Fruit fly (Drosophila melanogaster) whole organism, embryonic: ENCODE data around the gene CG14014.

Source experiments
- Aef1 ChIP-seq: fragments of 200-800 bp; sonication (Bioruptor generic); IDR thresholded peaks from 3 replicates; pipeline ENCODE4 v1.3.6; 2022; ENCODE audit warnings: missing biosample characterization, missing genetic modification characterization
- Antp ChIP-seq: fragments of 200-800 bp; sonication (Bioruptor generic); optimal IDR thresholded peaks from 3 replicates; lab custom pipeline; 2016; ENCODE audit warnings: missing biosample characterization, missing genetic modification characterization
- Atf-2 ChIP-seq: fragments of 200-800 bp; sonication (Bioruptor generic); optimal IDR thresholded peaks from 2 replicates; lab custom pipeline; 2016; ENCODE audit warnings: missing biosample characterization, missing genetic modification characterization
- B-H2 ChIP-seq: fragments of 200-800 bp; sonication (Bioruptor generic); optimal IDR thresholded peaks from 2 replicates; lab custom pipeline; 2018; ENCODE audit warnings: missing biosample characterization, mild to moderate bottlenecking, missing genetic modification characterization
- Bgb ChIP-seq: fragments of 200-800 bp; sonication (Bioruptor generic); IDR thresholded peaks from 2 replicates; pipeline ENCODE4 v1.3.6; 2022; ENCODE audit warnings: missing biosample characterization, missing genetic modification characterization; ENCODE audit not compliant: partially characterized antibody
- Bteb2 ChIP-seq: fragments of 200-800 bp; sonication (Bioruptor generic); optimal IDR thresholded peaks from 2 replicates; lab custom pipeline; 2016; ENCODE audit warnings: missing biosample characterization, missing genetic modification characterization
- CG10543 ChIP-seq: fragments of 200-800 bp; sonication (Bioruptor generic); optimal IDR thresholded peaks from 3 replicates; lab custom pipeline; 2017; ENCODE audit warnings: missing biosample characterization, mild to moderate bottlenecking, missing genetic modification characterization, moderate library complexity
- CG10979 ChIP-seq: fragments of 200-800 bp; sonication (Bioruptor generic); optimal IDR thresholded peaks from 2 replicates; lab custom pipeline; 2018; ENCODE audit warnings: missing biosample characterization, mild to moderate bottlenecking, missing genetic modification characterization, moderate library complexity
- CG12071 ChIP-seq: fragments of 200-800 bp; sonication (Bioruptor generic); optimal IDR thresholded peaks from 3 replicates; lab custom pipeline; 2018; ENCODE audit warnings: missing biosample characterization, mild to moderate bottlenecking, missing genetic modification characterization
- CG14014 ChIP-seq: fragments of 200-800 bp; sonication (Bioruptor generic); IDR thresholded peaks from 2 replicates; pipeline ENCODE4 v1.3.6; 2022; ENCODE audit warnings: missing biosample characterization, missing genetic modification characterization
- CG15601 ChIP-seq: fragments of 200-800 bp; sonication (Bioruptor generic); optimal IDR thresholded peaks from 3 replicates; lab custom pipeline; 2019; ENCODE audit warnings: missing biosample characterization, mild to moderate bottlenecking, missing genetic modification characterization, moderate library complexity
- CG17359 ChIP-seq: fragments of 200-800 bp; sonication (Bioruptor generic); optimal IDR thresholded peaks from 3 replicates; lab custom pipeline; 2018; ENCODE audit warnings: missing biosample characterization, mild to moderate bottlenecking, missing genetic modification characterization, moderate library complexity
- CG17568 ChIP-seq: fragments of 200-800 bp; sonication (Bioruptor generic); optimal IDR thresholded peaks from 2 replicates; lab custom pipeline; 2018; ENCODE audit warnings: missing biosample characterization, mild to moderate bottlenecking, missing genetic modification characterization, moderate library complexity
- CG18011 ChIP-seq: fragments of 200-800 bp; sonication (Bioruptor generic); optimal IDR thresholded peaks from 2 replicates; lab custom pipeline; 2017; ENCODE audit warnings: missing biosample characterization, missing genetic modification characterization, mild to moderate bottlenecking, moderate library complexity, missing genotype
- CG2678 ChIP-seq: fragments of 200-800 bp; sonication (Bioruptor generic); optimal IDR thresholded peaks from 3 replicates; lab custom pipeline; 2019; ENCODE audit warnings: missing biosample characterization, mild to moderate bottlenecking, missing genetic modification characterization, moderate library complexity
- CG34376 ChIP-seq: fragments of 200-800 bp; sonication (Bioruptor generic); optimal IDR thresholded peaks from 2 replicates; lab custom pipeline; 2018; ENCODE audit warnings: missing biosample characterization, mild to moderate bottlenecking, missing genetic modification characterization
- CG3726 ChIP-seq: fragments of 200-800 bp; sonication (Bioruptor generic); IDR thresholded peaks from 3 replicates; pipeline ENCODE4, ENCODE4 v1.3.6; 2022; ENCODE audit warnings: missing biosample characterization, missing genetic modification characterization
- CG4617 ChIP-seq: fragments of 200-800 bp; sonication (Bioruptor generic); optimal IDR thresholded peaks from 3 replicates; lab custom pipeline; 2016; ENCODE audit warnings: missing biosample characterization, missing genetic modification characterization, borderline replicate concordance
- CG4707 ChIP-seq: fragments of 200-800 bp; sonication (Bioruptor generic); optimal IDR thresholded peaks from 2 replicates; lab custom pipeline; 2018; ENCODE audit warnings: missing biosample characterization, mild to moderate bottlenecking, missing genetic modification characterization, moderate library complexity
- CG6854 ChIP-seq: fragments of 200-800 bp; sonication (Bioruptor generic); optimal IDR thresholded peaks from 3 replicates; lab custom pipeline; 2017; ENCODE audit warnings: missing biosample characterization, mild to moderate bottlenecking, missing genetic modification characterization
- CG8281 ChIP-seq: fragments of 200-800 bp; sonication (Bioruptor generic); optimal IDR thresholded peaks from 2 replicates; lab custom pipeline; 2018; ENCODE audit warnings: missing biosample characterization, mild to moderate bottlenecking, missing genetic modification characterization, moderate library complexity
- CG9609 ChIP-seq: fragments of 200-800 bp; sonication (Bioruptor generic); optimal IDR thresholded peaks from 3 replicates; lab custom pipeline; 2016; ENCODE audit warnings: missing biosample characterization, missing genetic modification characterization
- CG9727 ChIP-seq: fragments of 200-800 bp; sonication (Bioruptor generic); optimal IDR thresholded peaks from 3 replicates; lab custom pipeline; 2017; ENCODE audit warnings: missing biosample characterization, mild to moderate bottlenecking, missing genetic modification characterization
- CTCF ChIP-seq: fragments of 200-800 bp; sonication (Bioruptor generic); optimal IDR thresholded peaks from 2 replicates; lab custom pipeline; 2017; ENCODE audit warnings: missing biosample characterization, mild to moderate bottlenecking, missing genetic modification characterization, moderate library complexity
- CoRest ChIP-seq: fragments of 200-800 bp; sonication (Bioruptor generic); optimal IDR thresholded peaks from 3 replicates; lab custom pipeline; 2018; ENCODE audit warnings: missing biosample characterization, mild to moderate bottlenecking, missing genetic modification characterization, moderate library complexity
- Deaf1 ChIP-seq: fragments of 200-800 bp; optimal IDR thresholded peaks from 3 replicates; lab custom pipeline; 2019; ENCODE audit warnings: missing biosample characterization, mild to moderate bottlenecking, missing genetic modification characterization, moderate library complexity
- Ets65A ChIP-seq: fragments of 200-800 bp; sonication (Bioruptor generic); peaks from one replicate; lab custom pipeline; 2016; ENCODE audit warnings: missing biosample characterization, missing genetic modification characterization
- Gug ChIP-seq: fragments of 200-800 bp; sonication (Bioruptor generic); IDR thresholded peaks from 4 replicates; pipeline ENCODE4 v1.3.6; 2022; ENCODE audit warnings: missing biosample characterization, missing genetic modification characterization
- Hr3 ChIP-seq: fragments of 200-800 bp; sonication (Bioruptor generic); optimal IDR thresholded peaks from 3 replicates; lab custom pipeline; 2016; ENCODE audit warnings: missing biosample characterization, missing genetic modification characterization
- Hr51 ChIP-seq, 2 experiments: fragments of 200-800 bp; sonication (Bioruptor generic); optimal IDR thresholded peaks; 2 replicates in 1 of 2; 3 replicates in 1 of 2; lab custom pipeline; 2016 to 2018; ENCODE audit warnings: missing biosample characterization in 2 of 2, missing genetic modification characterization in 2 of 2, mild to moderate bottlenecking in 1 of 2, moderate library complexity in 1 of 2
- Kr ChIP-seq: fragments of 200-800 bp; sonication (Bioruptor generic); optimal IDR thresholded peaks from 2 replicates; lab custom pipeline; 2017; ENCODE audit warnings: missing biosample characterization, mild to moderate bottlenecking, missing genetic modification characterization
- Optix ChIP-seq: fragments of 200-800 bp; sonication (Bioruptor generic); IDR thresholded peaks from 3 replicates; pipeline ENCODE4 v1.3.6; 2022; ENCODE audit warnings: missing biosample characterization, missing genetic modification characterization
- ara ChIP-seq: fragments of 200-800 bp; sonication (Bioruptor generic); IDR thresholded peaks from 2 replicates; pipeline ENCODE4 v1.3.6; 2022; ENCODE audit warnings: missing biosample characterization, missing genetic modification characterization
- az2 ChIP-seq: fragments of 200-800 bp; sonication (Bioruptor generic); optimal IDR thresholded peaks from 3 replicates; lab custom pipeline; 2016; ENCODE audit warnings: missing biosample characterization, missing genetic modification characterization
- bigmax ChIP-seq: fragments of 200-800 bp; sonication (Bioruptor generic); optimal IDR thresholded peaks from 2 replicates; lab custom pipeline; 2018; ENCODE audit warnings: missing biosample characterization, mild to moderate bottlenecking, missing genetic modification characterization
- chm ChIP-seq: fragments of 200-800 bp; sonication (Bioruptor generic); IDR thresholded peaks from 2 replicates; pipeline ENCODE4 v1.3.6; 2022; ENCODE audit warnings: missing biosample characterization, missing genetic modification characterization
- ci ChIP-seq: fragments of 200-800 bp; sonication (Bioruptor generic); IDR thresholded peaks from 3 replicates; pipeline ENCODE4 v1.3.6; 2022; ENCODE audit warnings: missing biosample characterization, missing genetic modification characterization
- croc ChIP-seq: fragments of 200-800 bp; sonication (Bioruptor generic); conservative IDR thresholded peaks from 3 replicates; pipeline ENCODE4 v1.3.6; 2022; ENCODE audit warnings: missing biosample characterization, missing genetic modification characterization
- dmrt11E ChIP-seq: fragments of 200-800 bp; sonication (Bioruptor generic); optimal IDR thresholded peaks from 3 replicates; lab custom pipeline; 2018; ENCODE audit warnings: missing biosample characterization, mild to moderate bottlenecking, missing genetic modification characterization, moderate library complexity
- en ChIP-seq: fragments of 200-800 bp; sonication (Bioruptor generic); optimal IDR thresholded peaks from 2 replicates; lab custom pipeline; 2016; ENCODE audit warnings: missing biosample characterization, missing genetic modification characterization
- eyg ChIP-seq: fragments of 200-800 bp; sonication (Bioruptor generic); optimal IDR thresholded peaks from 3 replicates; lab custom pipeline; 2016; ENCODE audit warnings: missing biosample characterization, missing genetic modification characterization
- hb ChIP-seq: fragments of 200-800 bp; sonication (Bioruptor generic); IDR thresholded peaks from 3 replicates; pipeline ENCODE4 v1.3.6; 2022; ENCODE audit warnings: missing biosample characterization, missing genetic modification characterization; ENCODE audit not compliant: partially characterized antibody
- jigr1 ChIP-seq: fragments of 200-800 bp; sonication (Bioruptor generic); IDR thresholded peaks from 3 replicates; pipeline ENCODE4 v1.3.6; 2022; ENCODE audit warnings: missing biosample characterization, missing genetic modification characterization
- kni ChIP-seq: fragments of 200-800 bp; sonication (Bioruptor generic); optimal IDR thresholded peaks from 3 replicates; lab custom pipeline; 2017; ENCODE audit warnings: mild to moderate bottlenecking, missing biosample characterization, missing genetic modification reagents, missing genetic modification characterization
- mirr ChIP-seq: fragments of 200-800 bp; sonication (Bioruptor generic); optimal IDR thresholded peaks from 3 replicates; lab custom pipeline; 2018; ENCODE audit warnings: missing biosample characterization, mild to moderate bottlenecking, missing genetic modification characterization
- salm ChIP-seq: fragments of 200-800 bp; sonication (Bioruptor generic); optimal IDR thresholded peaks from 2 replicates; lab custom pipeline; 2018; ENCODE audit warnings: missing biosample characterization, mild to moderate bottlenecking, missing genetic modification characterization
- shn ChIP-seq: fragments of 200-800 bp; sonication (Bioruptor generic); optimal IDR thresholded peaks from 3 replicates; lab custom pipeline; 2016; ENCODE audit warnings: missing biosample characterization, missing genetic modification characterization
- sna ChIP-seq: fragments of 200-800 bp; sonication (Bioruptor generic); IDR thresholded peaks from 2 replicates; pipeline ENCODE4 v1.3.6; 2022; ENCODE audit warnings: missing biosample characterization, missing genetic modification characterization; ENCODE audit not compliant: partially characterized antibody
- sug ChIP-seq: fragments of 200-800 bp; optimal IDR thresholded peaks from 2 replicates; lab custom pipeline; 2019; ENCODE audit warnings: missing biosample characterization, mild to moderate bottlenecking, missing genetic modification characterization, moderate library complexity
- wek ChIP-seq: fragments of 200-800 bp; sonication (Bioruptor generic); optimal IDR thresholded peaks from 3 replicates; lab custom pipeline; 2018; ENCODE audit warnings: missing biosample characterization, mild to moderate bottlenecking, missing genetic modification characterization, moderate library complexity
- zfh1 ChIP-seq: fragments of 200-800 bp; sonication (Bioruptor generic); IDR thresholded peaks from 3 replicates; pipeline ENCODE4 v1.3.6; 2022; ENCODE audit warnings: missing biosample characterization, missing genetic modification characterization

CG14014 gene

dm6 chr2L:5547288-5547777, 3.3 kb downstream of the CG14014 start (continued):
- no peak for TF ChIP-seq Antp (GFP tag; lab: Kevin White, UChicago)
- peak; percentile 75 for TF ChIP-seq CG34376 (GFP tag; lab: Kevin White, UChicago)
- no peak for TF ChIP-seq Kr
- no peak for TF ChIP-seq CG18011
- TF ChIP-seq ci (GFP tag; lab: Robert Waterston, UW) = peak; percentile 43; the same call in 1 of the 3 replicates
- peak; percentile 33 for TF ChIP-seq kni
- no peak for TF ChIP-seq CG9609 (GFP tag; lab: Kevin White, UChicago)
- TF ChIP-seq Gug (GFP tag; lab: Robert Waterston, UW) = no peak
- TF ChIP-seq Atf-2 (GFP tag; lab: Kevin White, UChicago) = no peak
- TF ChIP-seq bigmax = no peak
- 0 out of 3 replicates have a peak, but pooled peaks have one; percentile 14 for TF ChIP-seq zfh1 (GFP tag; lab: Robert Waterston, UW)
- no peak for TF ChIP-seq en (GFP tag; lab: Kevin White, UChicago)
- TF ChIP-seq az2 = no peak
- no peak for TF ChIP-seq CG4707 (GFP tag; lab: Kevin White, UChicago)
- TF ChIP-seq mirr (GFP tag; lab: Kevin White, UChicago) = peak; percentile 65
- TF ChIP-seq eyg (GFP tag; lab: Kevin White, UChicago) = no peak
- no peak for TF ChIP-seq CG15601
- no peak for TF ChIP-seq Aef1
- TF ChIP-seq CG9727 (GFP tag; lab: Kevin White, UChicago) = peak; percentile 10
- TF ChIP-seq Ets65A (GFP tag; lab: Kevin White, UChicago) = no peak
- TF ChIP-seq CG17359 (tag; lab: Kevin White, UChicago) = peak; percentile 29
- peak; percentile 2 for TF ChIP-seq CTCF
- no peak for TF ChIP-seq Bteb2 (GFP tag; lab: Kevin White, UChicago)
- peak; percentile 16 for TF ChIP-seq CG12071 (GFP tag; lab: Kevin White, UChicago)
- TF ChIP-seq CG17568 (GFP tag; lab: Kevin White, UChicago) = no peak
- no peak for TF ChIP-seq CG10979
- TF ChIP-seq Hr51 (GFP tag; optimal IDR thresholded peaks at IDR 0.05; lab: Kevin White, UChicago) = no peak
- no peak for TF ChIP-seq Bgb (GFP tag; lab: Robert Waterston, UW)
- TF ChIP-seq CG3726 (GFP tag; lab: Robert Waterston, UW) = no peak
- TF ChIP-seq sna (GFP tag; lab: Robert Waterston, UW) = no peak; the same call in 1 of the 2 replicates
- peak; percentile 51 for TF ChIP-seq CG10543
- no peak for TF ChIP-seq CG6854 (GFP tag; lab: Kevin White, UChicago)
- no peak for TF ChIP-seq CoRest (tag; lab: Kevin White, UChicago)
- no peak for TF ChIP-seq B-H2 (GFP tag; lab: Kevin White, UChicago)
- TF ChIP-seq CG8281 (tag; lab: Kevin White, UChicago) = peak; percentile 92
- TF ChIP-seq jigr1 (GFP tag; lab: Robert Waterston, UW) = no peak
- no peak for TF ChIP-seq chm (GFP tag; lab: Robert Waterston, UW)
- TF ChIP-seq salm (tag; lab: Kevin White, UChicago) = peak; percentile 30
- peak; percentile 34 for TF ChIP-seq wek (GFP tag; lab: Kevin White, UChicago)
- TF ChIP-seq CG14014 (GFP tag; lab: Robert Waterston, UW) = no peak
- no peak for TF ChIP-seq Optix (GFP tag; lab: Robert Waterston, UW)
- no peak for TF ChIP-seq Deaf1
- no peak for TF ChIP-seq croc (GFP tag; lab: Robert Waterston, UW)
- no peak for TF ChIP-seq hb
- TF ChIP-seq Hr3 (GFP tag; lab: Kevin White, UChicago) = no peak
- TF ChIP-seq CG2678 (tag; lab: Kevin White, UChicago) = no peak
- TF ChIP-seq ara (GFP tag; lab: Robert Waterston, UW) = peak; percentile 49; the same call in 1 of the 2 replicates
- TF ChIP-seq sug = peak; percentile 89
- TF ChIP-seq shn (GFP tag; lab: Kevin White, UChicago) = no peak
- no peak for TF ChIP-seq dmrt11E
- TF ChIP-seq CG4617 = no peak
